Worm (Caenorhabditis elegans) whole organism, L2 larva: ENCODE measurements around the gene F53C3.3.

Experiments
- R02D3.7 ChIP-seq: fragments of 150-350 bp; optimal IDR thresholded peaks from 2 replicates; lab custom pipeline; 2014; ENCODE audit warnings: missing biosample characterization, missing genetic modification characterization
- alr-1 ChIP-seq: fragments of 150-350 bp; optimal IDR thresholded peaks from 2 replicates; lab custom pipeline; 2014; ENCODE audit warnings: missing biosample characterization, missing genetic modification characterization
- ceh-16 ChIP-seq: fragments of 150-350 bp; optimal IDR thresholded peaks from 2 replicates; lab custom pipeline; 2014; ENCODE audit warnings: missing biosample characterization, missing genetic modification characterization
- egl-27 ChIP-seq: sonication (generic microtip); optimal IDR thresholded peaks from 3 replicates; lab custom pipeline; 2017; ENCODE audit warnings: missing biosample characterization, missing genetic modification reagents, missing genetic modification characterization
- elt-3 ChIP-seq: sonication (generic microtip); optimal IDR thresholded peaks from 2 replicates; lab custom pipeline; 2017; ENCODE audit warnings: missing biosample characterization, missing genetic modification characterization
- fos-1 ChIP-seq: fragments of 150-350 bp; optimal IDR thresholded peaks from 2 replicates; lab custom pipeline; 2014; ENCODE audit warnings: missing biosample characterization, missing genetic modification characterization
- lsy-2 ChIP-seq, 2 experiments: fragments of 150-350 bp in 1 of 2; sonication (generic microtip) in 1 of 2; optimal IDR thresholded peaks; 2 replicates each; lab custom pipeline; 2014 to 2017; ENCODE audit warnings: missing biosample characterization in 2 of 2, missing genetic modification characterization in 2 of 2
- nhr-129 ChIP-seq: fragments of 150-350 bp; optimal IDR thresholded peaks from 2 replicates; lab custom pipeline; 2014; ENCODE audit warnings: missing biosample characterization, missing genetic modification characterization
- snpc-4 ChIP-seq: fragments of 150-350 bp; optimal IDR thresholded peaks from 2 replicates; lab custom pipeline; 2014; ENCODE audit warnings: missing biosample characterization, missing genetic modification characterization
- unc-62 ChIP-seq: fragments of 150-350 bp; optimal IDR thresholded peaks from 2 replicates; lab custom pipeline; 2014; ENCODE audit warnings: missing biosample characterization, missing genetic modification reagents, missing genetic modification characterization

DNA sequence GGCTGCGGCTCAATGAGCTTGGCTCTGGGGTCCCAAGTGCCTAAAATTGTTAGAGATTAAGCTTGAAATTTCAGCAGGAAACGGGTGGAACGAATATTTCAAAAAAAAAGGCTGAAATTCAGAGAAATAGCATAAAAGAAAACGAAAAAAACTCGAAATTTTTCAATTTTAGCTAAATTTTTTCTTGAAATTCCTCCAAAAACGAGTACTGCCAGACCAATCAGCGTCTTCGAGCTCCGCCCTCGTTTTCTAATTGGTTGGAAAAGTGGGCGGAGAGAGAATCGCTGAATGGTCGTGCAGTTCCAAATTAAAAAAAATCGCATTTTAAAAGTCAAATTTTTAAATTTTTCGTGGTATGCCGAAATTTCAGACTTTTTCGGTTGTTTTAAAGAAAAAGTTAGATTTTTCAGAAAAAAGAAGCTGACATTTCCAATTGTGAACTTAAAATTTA is 25.3 kb downstream of the F53C3.3 start, which contains the start of gene plpp-1.1:
- no peak for TF ChIP-seq elt-3 (tag; lab: Kevin White, UChicago)
- no peak for TF ChIP-seq R02D3.7 (tag; lab: Kevin White, UChicago)
- TF ChIP-seq snpc-4 (tag; lab: Kevin White, UChicago) = no peak
- no peak for TF ChIP-seq fos-1 (tag; lab: Kevin White, UChicago)
- no peak for TF ChIP-seq nhr-129 (tag; lab: Kevin White, UChicago)
- no peak for TF ChIP-seq lsy-2 (tag; optimal IDR thresholded peaks at IDR 0.05; lab: Kevin White, UChicago)
- no peak for TF ChIP-seq alr-1
- TF ChIP-seq unc-62 = no peak
- no peak for TF ChIP-seq egl-27 (tag; lab: Kevin White, UChicago)
- no peak for TF ChIP-seq ceh-16
